Worm (Caenorhabditis elegans): ENCODE measurements around the gene ace-1.

The ace-1 gene

ce11 chrX:16352503-16352902 lies 14.6 kb upstream of the ace-1 start:
- TF ChIP-seq nhr-85 (tag) (peak; percentile 46), aha-1 (tag; optimal IDR thresholded peaks at IDR 0.05) (no peak), dpl-1 (GFP tag; optimal IDR thresholded peaks at IDR 0.05) (no peak), tbx-2 (tag; optimal IDR thresholded peaks at IDR 0.05) (peak; percentile 59), ets-5 (GFP tag; IDR thresholded peaks at IDR 0.05) (no peak), nhr-71 (tag; optimal IDR thresholded peaks at IDR 0.05) (no peak), mdl-1 (tag; optimal IDR thresholded peaks at IDR 0.05) (peak in 1 of 2 experiments; percentile 42), ces-1 (GFP tag; optimal IDR thresholded peaks at IDR 0.05) (no peak), fos-1 (tag; optimal IDR thresholded peaks at IDR 0.05) (no peak), blmp-1 (tag; optimal IDR thresholded peaks at IDR 0.05) (no peak), lin-15B (tag; optimal IDR thresholded peaks at IDR 0.05) (no peak), nhr-20 (tag; optimal IDR thresholded peaks at IDR 0.05) (peak; percentile 33), nhr-12 (tag; optimal IDR thresholded peaks at IDR 0.05) (no peak), nhr-47 (tag; optimal IDR thresholded peaks at IDR 0.05) (no peak), lin-13 (GFP tag; optimal IDR thresholded peaks at IDR 0.05) (no peak), snpc-4 (tag; optimal IDR thresholded peaks at IDR 0.05) (no peak), pag-3 (tag; optimal IDR thresholded peaks at IDR 0.05; ENCODE audit: borderline replicate concordance, insufficient read depth) (no peak), tlp-1 (tag; optimal IDR thresholded peaks at IDR 0.05) (no peak), lin-14 (GFP tag; optimal IDR thresholded peaks at IDR 0.05) (peak; percentile 33), lin-35 (GFP tag; optimal IDR thresholded peaks at IDR 0.05) (peak in 1 of 2 experiments; percentile 43), ceh-8 (GFP tag; optimal IDR thresholded peaks at IDR 0.05) (no peak), aly-2 (tag; optimal IDR thresholded peaks at IDR 0.05) (no peak), jun-1 (tag; optimal IDR thresholded peaks at IDR 0.05) (no peak), ama-1 (optimal IDR thresholded peaks at IDR 0.05) (no peak)

- TF ChIP-seq snu-23 (GFP tag; optimal IDR thresholded peaks at IDR 0.05) (peak; percentile 5), blmp-1 (tag; optimal IDR thresholded peaks at IDR 0.05) (peak; percentile 29), nhr-237 (tag; optimal IDR thresholded peaks at IDR 0.05) (peak; percentile 16), lsy-2 (tag; optimal IDR thresholded peaks at IDR 0.05) (peak in 1 of 2 experiments; percentile 17), nhr-85 (tag) (peak; percentile 61), egl-27 (tag; optimal IDR thresholded peaks at IDR 0.05) (no peak), lin-14 (GFP tag; optimal IDR thresholded peaks at IDR 0.05) (peak; percentile 38), tbx-2 (tag; optimal IDR thresholded peaks at IDR 0.05) (no peak), skn-1 (tag; optimal IDR thresholded peaks at IDR 0.05) (no peak)
Measured at ce11 chrX:16354598-16355211, 12.4 kb upstream of the ace-1 start, which contains the start of gene nhr-28. Gene nhr-28, plus strand, starts transcription at chrX:16354976.

- no peak for TF ChIP-seq ama-1 (optimal IDR thresholded peaks at IDR 0.05)
- TF ChIP-seq grh-1 (GFP tag; IDR thresholded peaks at IDR 0.05), result no peak
- TF ChIP-seq egl-13 (tag; optimal IDR thresholded peaks at IDR 0.05), result no peak
Measured at ce11 chrX:16356341-16356740, 10.8 kb upstream of the ace-1 start.

- no peak for TF ChIP-seq mep-1 (tag; optimal IDR thresholded peaks at IDR 0.05)
- TF ChIP-seq blmp-1 (tag; optimal IDR thresholded peaks at IDR 0.05), result no peak
- TF ChIP-seq snpc-4 (tag; optimal IDR thresholded peaks at IDR 0.05), result peak; percentile 72
- TF ChIP-seq sox-4 (tag; optimal IDR thresholded peaks at IDR 0.05), result no peak
Measured at ce11 chrX:16357531-16357930, 9.6 kb upstream of the ace-1 start.

- no peak for TF ChIP-seq nhr-28 (tag; optimal IDR thresholded peaks at IDR 0.05)
- TF ChIP-seq sox-4 (tag; optimal IDR thresholded peaks at IDR 0.05), result no peak
- no peak for TF ChIP-seq egl-27 (tag; optimal IDR thresholded peaks at IDR 0.05)
- no peak for TF ChIP-seq ceh-88 (GFP tag; IDR thresholded peaks at IDR 0.05)
- TF ChIP-seq unc-62 (GFP tag; optimal IDR thresholded peaks at IDR 0.05), result no peak
- no peak for TF ChIP-seq unc-86 (tag; optimal IDR thresholded peaks at IDR 0.05)
- no peak for TF ChIP-seq mef-2 (tag; optimal IDR thresholded peaks at IDR 0.05)
- no peak for TF ChIP-seq dpl-1 (GFP tag; optimal IDR thresholded peaks at IDR 0.05)
- TF ChIP-seq fkh-10 (GFP tag; optimal IDR thresholded peaks at IDR 0.05), result peak; percentile 14
- TF ChIP-seq pqm-1 (tag; optimal IDR thresholded peaks at IDR 0.05), result no peak
- TF ChIP-seq ztf-11 (tag; optimal IDR thresholded peaks at IDR 0.05), result no peak
- TF ChIP-seq egl-13 (tag; optimal IDR thresholded peaks at IDR 0.05), result no peak
- no peak for TF ChIP-seq C16A3.4 (tag; optimal IDR thresholded peaks at IDR 0.05)
- TF ChIP-seq efl-1 (optimal IDR thresholded peaks at IDR 0.05), result no peak
- no peak for TF ChIP-seq efl-1 (GFP tag; optimal IDR thresholded peaks at IDR 0.05 in 1 of 2)
- TF ChIP-seq pag-3 (tag; optimal IDR thresholded peaks at IDR 0.05; ENCODE audit: borderline replicate concordance, insufficient read depth), result no peak
- peak; percentile 48 for TF ChIP-seq lin-39 (tag; optimal IDR thresholded peaks at IDR 0.05)
- peak; percentile 35 for TF ChIP-seq snu-23 (GFP tag; optimal IDR thresholded peaks at IDR 0.05)
- TF ChIP-seq ceh-8 (GFP tag; optimal IDR thresholded peaks at IDR 0.05), result no peak
- TF ChIP-seq ceh-90 (tag; optimal IDR thresholded peaks at IDR 0.05), result no peak
Measured at ce11 chrX:16361001-16361400, 6.1 kb upstream of the ace-1 start.
